Fruit fly (Drosophila melanogaster) whole organism, wandering third instar larva: Measurements from ENCODE around the gene CG44014.

Experiments used
- Dfd ChIP-seq: fragments of >200 bp; optimal IDR thresholded peaks from 2 replicates; lab custom pipeline; 2017; ENCODE audit warnings: missing biosample characterization, missing genetic modification characterization
- Hnf4 ChIP-seq: fragments of 200-800 bp; sonication (Bioruptor generic); optimal IDR thresholded peaks from 2 replicates; lab custom pipeline; 2016; ENCODE audit warnings: missing biosample characterization, mild to moderate bottlenecking, missing genetic modification characterization
- Hr83 ChIP-seq: fragments of 200-300 bp; sonication (Bioruptor generic); optimal IDR thresholded peaks from 2 replicates; lab custom pipeline; 2016; ENCODE audit warnings: missing biosample characterization, mild to moderate bottlenecking, missing genetic modification characterization, moderate library complexity; ENCODE audit not compliant: poor library complexity, severe bottlenecking
- jim ChIP-seq: fragments of 175-275, 200-325 bp; sonication (Bioruptor generic); optimal IDR thresholded peaks from 2 replicates; lab custom pipeline; 2016; ENCODE audit warnings: missing biosample characterization, mild to moderate bottlenecking, missing genetic modification characterization
- pan ChIP-seq: fragments of >200 bp; optimal IDR thresholded peaks from 2 replicates; lab custom pipeline; 2017
- psq ChIP-seq: fragments of 200-800 bp; sonication (Bioruptor generic); optimal IDR thresholded peaks from 3 replicates; lab custom pipeline; 2017; ENCODE audit warnings: missing biosample characterization, mild to moderate bottlenecking, missing genetic modification characterization, moderate library complexity
- sage ChIP-seq: fragments of 200-800 bp; sonication (Bioruptor generic); optimal IDR thresholded peaks from 2 replicates; lab custom pipeline; 2016; ENCODE audit warnings: missing biosample characterization, mild to moderate bottlenecking, missing genetic modification characterization
- sv ChIP-seq: fragments of 200-800 bp; sonication (Bioruptor generic); optimal IDR thresholded peaks from 3 replicates; lab custom pipeline; 2016; ENCODE audit warnings: missing biosample characterization, missing genetic modification characterization
- usp ChIP-seq: fragments of >200 bp; optimal IDR thresholded peaks from 2 replicates; lab custom pipeline; 2017; ENCODE audit warnings: missing biosample characterization, missing genetic modification characterization

DNA sequence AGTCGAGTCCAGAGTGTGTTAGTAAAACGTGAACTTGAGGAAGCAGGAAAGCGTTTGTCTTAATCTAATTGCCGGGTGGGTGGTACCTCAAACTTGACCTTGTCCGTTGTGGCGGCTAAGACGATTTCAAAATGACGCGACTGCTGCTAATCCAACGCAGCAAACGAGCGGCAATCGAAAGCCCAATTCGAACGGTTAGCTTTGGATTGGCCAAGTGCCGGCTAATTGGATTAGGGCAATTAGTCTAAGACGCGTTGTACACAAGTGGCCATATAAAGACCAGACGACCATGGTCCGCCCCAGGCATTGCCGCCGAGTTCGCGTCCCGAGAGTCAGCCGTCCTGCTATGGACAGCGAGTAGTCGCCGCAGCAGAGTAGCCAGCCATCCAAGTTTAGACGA is 25.8 kb downstream of the CG44014 start, which contains the start of gene Rh6:
- TF ChIP-seq sage, result no peak
- TF ChIP-seq Dfd (GFP tag; lab: Kevin White, UChicago), result no peak
- TF ChIP-seq psq, result no peak
- no peak for TF ChIP-seq jim (GFP tag; lab: Kevin White, UChicago)
- no peak for TF ChIP-seq Hr83 (GFP tag; lab: Kevin White, UChicago)
- no peak for TF ChIP-seq Hnf4 (GFP tag; lab: Kevin White, UChicago)
- no peak for TF ChIP-seq usp (GFP tag; lab: Kevin White, UChicago)
- no peak for TF ChIP-seq pan (lab: Kevin White, UChicago)
- no peak for TF ChIP-seq sv (GFP tag; lab: Kevin White, UChicago)
